Worm (Caenorhabditis elegans) whole organism, early embryonic: ENCODE measurements around the gene clec-184.

Source experiments
- B0310.2 ChIP-seq: sonication (generic microtip); optimal IDR thresholded peaks from 2 replicates; lab custom pipeline; 2016; ENCODE audit warnings: mild to moderate bottlenecking, missing genetic modification characterization, missing compliant biosample characterization
- F13C5.2 ChIP-seq: sonication (generic microtip); optimal IDR thresholded peaks from 2 replicates; lab custom pipeline; 2017; ENCODE audit warnings: mild to moderate bottlenecking, missing genetic modification characterization, inconsistent platforms, missing compliant biosample characterization
- aly-1 ChIP-seq: sonication (generic microtip); optimal IDR thresholded peaks from 2 replicates; lab custom pipeline; 2016; ENCODE audit warnings: missing genetic modification characterization, missing compliant biosample characterization
- ama-1 ChIP-seq: fragments of 150-350 bp; optimal IDR thresholded peaks from 2 replicates; lab custom pipeline; 2014
- ceh-13 ChIP-seq: fragments of 200-800 bp; sonication (Bioruptor generic); optimal IDR thresholded peaks from 2 replicates; lab custom pipeline; 2018; ENCODE audit warnings: mild to moderate bottlenecking, missing genetic modification characterization, missing compliant biosample characterization
- ceh-36 ChIP-seq: sonication (generic microtip); optimal IDR thresholded peaks from 2 replicates; lab custom pipeline; 2016; ENCODE audit warnings: missing genetic modification characterization, inconsistent platforms, missing compliant biosample characterization
- ets-7 ChIP-seq: sonication (generic microtip); optimal IDR thresholded peaks from 2 replicates; lab custom pipeline; 2016; ENCODE audit warnings: missing genotype, missing genetic modification characterization, missing compliant biosample characterization
- flt-1 ChIP-seq: fragments of 200-800 bp; sonication (Bioruptor generic); IDR thresholded peaks from 2 replicates; pipeline ENCODE4 v1.3.6; 2022; ENCODE audit warnings: missing genetic modification characterization, missing compliant biosample characterization
- hmbx-1 ChIP-seq: sonication (generic microtip); optimal IDR thresholded peaks from 2 replicates; lab custom pipeline; 2016; ENCODE audit warnings: mild to moderate bottlenecking, missing genetic modification characterization, missing compliant biosample characterization
- hmg-4 ChIP-seq: fragments of 200-800 bp; sonication (Bioruptor generic); optimal IDR thresholded peaks from 2 replicates; lab custom pipeline; 2018; ENCODE audit warnings: mild to moderate bottlenecking, missing genetic modification characterization, missing compliant biosample characterization
- hnd-1 ChIP-seq: sonication (generic microtip); optimal IDR thresholded peaks from 2 replicates; lab custom pipeline; 2016; ENCODE audit warnings: missing genetic modification characterization, missing compliant biosample characterization
- pes-1 ChIP-seq: fragments of 200-800 bp; sonication (Bioruptor generic); IDR thresholded peaks from 2 replicates; pipeline ENCODE4 v1.3.6; 2022; ENCODE audit warnings: missing genetic modification reagents, missing genetic modification characterization, missing compliant biosample characterization
- scrt-1 ChIP-seq: fragments of 200-800 bp; sonication (Bioruptor generic); IDR thresholded peaks from 2 replicates; pipeline ENCODE4 v1.3.6; 2022; ENCODE audit warnings: missing genetic modification characterization, missing compliant biosample characterization
- sea-1 ChIP-seq: fragments of 200-800 bp; sonication (Bioruptor generic); conservative IDR thresholded peaks from 2 replicates; pipeline ENCODE4 v1.3.6; 2022; ENCODE audit warnings: missing genetic modification characterization, missing compliant biosample characterization
- tbx-11 ChIP-seq: fragments of 200-800 bp; sonication (Bioruptor generic); IDR thresholded peaks from 2 replicates; pipeline ENCODE4 v1.3.6; 2022; ENCODE audit warnings: missing genetic modification characterization, missing compliant biosample characterization
- tbx-37 ChIP-seq: fragments of 200-800 bp; sonication (Bioruptor generic); conservative IDR thresholded peaks from 2 replicates; pipeline ENCODE4 v1.3.6; 2022; ENCODE audit warnings: missing genetic modification reagents, missing genetic modification characterization, missing compliant biosample characterization
- tra-4 ChIP-seq: sonication (generic microtip); optimal IDR thresholded peaks from 2 replicates; lab custom pipeline; 2017; ENCODE audit warnings: missing genetic modification characterization, missing compliant biosample characterization

Gene clec-184

ce11 chrIV:12432340-12432739, at the start of gene clec-184:
clec-184 (plus strand) TSS chrIV:12432640.
- TF ChIP-seq flt-1 (GFP tag; lab: Robert Waterston, UW) (no peak), tbx-37 (GFP tag; lab: Robert Waterston, UW) (no peak), aly-1 (tag; lab: Kevin White, UChicago) (no peak), tra-4 (tag; lab: Kevin White, UChicago) (no peak), ceh-36 (tag; lab: Kevin White, UChicago) (no peak), scrt-1 (GFP tag; lab: Robert Waterston, UW) (no peak), B0310.2 (tag; lab: Kevin White, UChicago) (no peak), hnd-1 (tag; lab: Kevin White, UChicago) (no peak), tbx-11 (GFP tag; lab: Robert Waterston, UW) (no peak), ets-7 (tag; lab: Kevin White, UChicago) (no peak)

- TF ChIP-seq aly-1 (tag; lab: Kevin White, UChicago) (no peak), tbx-37 (GFP tag; lab: Robert Waterston, UW) (no peak), ceh-13 (GFP tag; lab: Kevin White, UChicago) (no peak), sea-1 (GFP tag; lab: Robert Waterston, UW) (no peak), ceh-36 (tag; lab: Kevin White, UChicago) (no peak), scrt-1 (GFP tag; lab: Robert Waterston, UW) (no peak), flt-1 (GFP tag; lab: Robert Waterston, UW) (no peak), tbx-11 (GFP tag; lab: Robert Waterston, UW) (no peak), hnd-1 (tag; lab: Kevin White, UChicago) (no peak), pes-1 (GFP tag; lab: Robert Waterston, UW) (no peak), hmg-4 (GFP tag; lab: Kevin White, UChicago) (no peak), F13C5.2 (no peak), B0310.2 (tag; lab: Kevin White, UChicago) (no peak), tra-4 (tag; lab: Kevin White, UChicago) (no peak), ets-7 (tag; lab: Kevin White, UChicago) (no peak), ama-1 (lab: Kevin White, UChicago) (no peak), hmbx-1 (tag; lab: Kevin White, UChicago) (no peak)
These were observed 49.6 kb upstream of the clec-184 start, which contains the start of gene thn-2 for ce11 chrIV:12382864-12383263. thn-2 (plus strand) TSS chrIV:12383170.

DNA sequence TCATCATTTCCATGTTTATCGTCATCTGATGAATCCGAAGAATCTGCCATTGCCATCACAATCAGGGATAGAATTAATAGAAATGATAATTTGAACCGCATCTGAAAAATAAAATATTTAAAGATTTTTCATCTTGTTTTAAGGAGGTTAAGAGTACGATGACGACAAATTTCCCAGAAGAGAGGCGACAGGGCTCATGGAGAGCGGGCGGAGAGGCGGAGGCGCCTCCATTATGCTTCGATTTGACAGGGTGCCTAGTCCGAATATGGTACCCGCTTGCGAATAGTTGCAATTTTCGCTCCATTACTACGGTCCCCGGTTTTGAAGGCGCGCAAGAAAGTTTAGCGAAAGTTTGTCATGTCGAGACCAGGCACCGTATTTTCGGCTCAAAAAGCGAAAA, 47.4 kb upstream of the clec-184 start, which contains the start of gene F28D1.6:
TSS of gene F28D1.6 (minus strand) at position 101 of the 400 bp plus-strand sequence.
- TF ChIP-seq ceh-36 (tag; lab: Kevin White, UChicago): no peak
- TF ChIP-seq pes-1 (GFP tag; lab: Robert Waterston, UW): no peak
- TF ChIP-seq ceh-13 (GFP tag; lab: Kevin White, UChicago): no peak
- TF ChIP-seq ama-1 (lab: Kevin White, UChicago): no peak
- no peak for TF ChIP-seq tbx-11 (GFP tag; lab: Robert Waterston, UW)
- TF ChIP-seq tra-4 (tag; lab: Kevin White, UChicago): no peak
- no peak for TF ChIP-seq hmg-4 (GFP tag; lab: Kevin White, UChicago)
- no peak for TF ChIP-seq F13C5.2

DNA sequence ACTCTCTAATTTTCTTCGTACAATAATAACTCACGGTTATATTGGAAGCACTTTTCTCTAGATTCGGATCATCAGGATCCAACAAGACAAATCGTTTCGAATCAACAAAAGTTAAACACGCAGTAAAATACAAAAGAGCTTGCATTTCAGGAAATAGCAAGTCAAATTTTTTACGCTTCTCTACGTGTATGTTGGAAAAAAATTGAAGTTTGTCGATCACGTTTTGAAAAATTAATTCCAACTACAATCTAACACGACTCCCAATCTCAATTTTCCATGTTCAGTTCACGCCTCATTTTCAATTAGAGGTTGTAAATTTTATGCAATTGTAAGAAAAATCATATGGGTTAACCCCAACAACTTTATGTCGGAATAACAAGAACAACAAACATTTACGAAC, 42.5 kb upstream of the clec-184 start, which contains the start of gene spe-45:
TSS of gene spe-45 (minus strand) at position 145 of the 400 bp plus-strand sequence.
- TF ChIP-seq hmg-4 (GFP tag; lab: Kevin White, UChicago) (no peak), hnd-1 (tag; lab: Kevin White, UChicago) (no peak), ceh-36 (tag; lab: Kevin White, UChicago) (no peak), hmbx-1 (tag; lab: Kevin White, UChicago) (no peak), tbx-37 (GFP tag; lab: Robert Waterston, UW) (no peak), F13C5.2 (no peak), flt-1 (GFP tag; lab: Robert Waterston, UW) (no peak), ceh-13 (GFP tag; lab: Kevin White, UChicago) (no peak), tra-4 (tag; lab: Kevin White, UChicago) (no peak), B0310.2 (tag; lab: Kevin White, UChicago) (no peak), aly-1 (tag; lab: Kevin White, UChicago) (no peak)

ce11 chrIV:12391003-12391637, 41.3 kb upstream of the clec-184 start, which contains the start of the genes rps-23 and dpm-3:
rps-23 (minus strand) TSS chrIV:12391053.
dpm-3 (plus strand) TSS chrIV:12391587.
- peak; percentile 11 for TF ChIP-seq hnd-1 (tag; lab: Kevin White, UChicago)
- peak; percentile 83 for TF ChIP-seq tbx-37 (GFP tag; lab: Robert Waterston, UW)
- TF ChIP-seq scrt-1 (GFP tag; lab: Robert Waterston, UW): no peak
- TF ChIP-seq B0310.2 (tag; lab: Kevin White, UChicago): peak; percentile 15
- no peak for TF ChIP-seq tra-4 (tag; lab: Kevin White, UChicago)
- no peak for TF ChIP-seq hmbx-1 (tag; lab: Kevin White, UChicago)
- peak; percentile 29 for TF ChIP-seq hmg-4 (GFP tag; lab: Kevin White, UChicago)
- peak; percentile 2 for TF ChIP-seq ceh-36 (tag; lab: Kevin White, UChicago)
- peak; percentile 83 for TF ChIP-seq pes-1 (GFP tag; lab: Robert Waterston, UW)
- no peak for TF ChIP-seq ets-7 (tag; lab: Kevin White, UChicago)
- peak; percentile 52 for TF ChIP-seq F13C5.2
- TF ChIP-seq ceh-13 (GFP tag; lab: Kevin White, UChicago): no peak
- peak; percentile 57; the same call in 1 of the 2 replicates for TF ChIP-seq tbx-11 (GFP tag; lab: Robert Waterston, UW)
- peak; percentile 59 for TF ChIP-seq flt-1 (GFP tag; lab: Robert Waterston, UW)

ce11 chrIV:12396645-12397258, 35.7 kb upstream of the clec-184 start:
- TF ChIP-seq hmbx-1 (tag; lab: Kevin White, UChicago): no peak
- TF ChIP-seq sea-1 (GFP tag; lab: Robert Waterston, UW): no peak
- no peak for TF ChIP-seq ceh-36 (tag; lab: Kevin White, UChicago)
- no peak for TF ChIP-seq F13C5.2
- no peak for TF ChIP-seq ama-1 (lab: Kevin White, UChicago)
- TF ChIP-seq B0310.2 (tag; lab: Kevin White, UChicago): no peak
- no peak for TF ChIP-seq tra-4 (tag; lab: Kevin White, UChicago)
- TF ChIP-seq tbx-37 (GFP tag; lab: Robert Waterston, UW): no peak
- TF ChIP-seq flt-1 (GFP tag; lab: Robert Waterston, UW): no peak
- no peak for TF ChIP-seq tbx-11 (GFP tag; lab: Robert Waterston, UW)
